Fruit fly (Drosophila melanogaster): ENCODE measurements around the gene CG10211.

dm6 chr2L:18562573-18562972 lies 45.3 kb downstream of the CG10211 start:
- TF ChIP-seq CG6854 (GFP tag; optimal IDR thresholded peaks at IDR 0.05) (no peak), Lpt (GFP tag; optimal IDR thresholded peaks at IDR 0.05) (no peak), Sox14 (GFP tag; optimal IDR thresholded peaks at IDR 0.05) (no peak), CG6792 (GFP tag; optimal IDR thresholded peaks at IDR 0.05) (no peak)

Measured in whole organism, prepupa.